Worm (Caenorhabditis elegans) whole organism, L1 larva: ENCODE data around the gene F42F12.3.

Experiments used
- C04F5.9 ChIP-seq: sonication (generic microtip); optimal IDR thresholded peaks from 2 replicates; lab custom pipeline; 2016; ENCODE audit warnings: missing genetic modification characterization, missing compliant biosample characterization
- C16A3.4 ChIP-seq: fragments of 150-350 bp; optimal IDR thresholded peaks from 2 replicates; lab custom pipeline; 2014; ENCODE audit warnings: missing biosample characterization, missing genetic modification characterization
- aha-1 ChIP-seq: fragments of 150-350 bp; optimal IDR thresholded peaks from 2 replicates; lab custom pipeline; 2014; ENCODE audit warnings: missing biosample characterization, missing genetic modification characterization
- ceh-8 ChIP-seq: fragments of 200-800 bp; sonication (Bioruptor generic); optimal IDR thresholded peaks from 2 replicates; lab custom pipeline; 2018; ENCODE audit warnings: mild to moderate bottlenecking, missing genetic modification characterization, moderate library complexity, missing compliant biosample characterization
- ceh-82 ChIP-seq, 3 experiments: fragments of 150-350 bp in 1 of 3; sonication (generic microtip) in 2 of 3; optimal IDR thresholded peaks; 2 replicates each; lab custom pipeline; 2014 to 2017; ENCODE audit warnings: missing biosample characterization in 3 of 3, missing genetic modification characterization in 3 of 3
- ceh-88 ChIP-seq: fragments of 200-800 bp; sonication (Bioruptor generic); IDR thresholded peaks from 2 replicates; pipeline ENCODE4 v1.3.6; 2022; ENCODE audit warnings: missing genetic modification characterization, missing compliant biosample characterization
- ceh-90 ChIP-seq: sonication (generic microtip); optimal IDR thresholded peaks from 2 replicates; lab custom pipeline; 2016; ENCODE audit warnings: missing genetic modification characterization, missing compliant biosample characterization
- ces-1 ChIP-seq: fragments of 150-350 bp; optimal IDR thresholded peaks from 2 replicates; lab custom pipeline; 2014; ENCODE audit warnings: missing biosample characterization, missing genetic modification reagents, missing genetic modification characterization
- efl-3 ChIP-seq: fragments of 200-800 bp; sonication (Bioruptor generic); optimal IDR thresholded peaks from 2 replicates; lab custom pipeline; 2018; ENCODE audit warnings: mild to moderate bottlenecking, missing genetic modification characterization, missing compliant biosample characterization
- elt-2 ChIP-seq: sonication (generic microtip); optimal IDR thresholded peaks from 2 replicates; lab custom pipeline; 2016; ENCODE audit warnings: missing genetic modification characterization, mild to moderate bottlenecking, inconsistent platforms, missing compliant biosample characterization, missing genetic modification reagents
- elt-3 ChIP-seq, 6 experiments: fragments of 150-350 bp in 1 of 6; sonication (generic microtip); optimal IDR thresholded peaks; 2 replicates each; lab custom pipeline; 2017 to 2018; ENCODE audit warnings: missing biosample characterization in 6 of 6, missing genetic modification characterization in 6 of 6, inconsistent platforms in 1 of 6
- fkh-4 ChIP-seq: sonication (generic microtip); optimal IDR thresholded peaks from 2 replicates; lab custom pipeline; 2016; ENCODE audit warnings: missing compliant biosample characterization, missing genetic modification characterization, borderline replicate concordance
- fkh-8 ChIP-seq: sonication (generic microtip); optimal IDR thresholded peaks from 2 replicates; lab custom pipeline; 2016; ENCODE audit warnings: mild to moderate bottlenecking, missing genetic modification characterization, missing compliant biosample characterization
- fos-1 ChIP-seq: fragments of 150-350 bp; optimal IDR thresholded peaks from 2 replicates; lab custom pipeline; 2014; ENCODE audit warnings: missing biosample characterization, missing genetic modification characterization
- hlh-17 ChIP-seq: fragments of 200-800 bp; sonication (Bioruptor generic); optimal IDR thresholded peaks from 2 replicates; lab custom pipeline; 2018; ENCODE audit warnings: missing genetic modification characterization, mild to moderate bottlenecking, missing compliant biosample characterization, moderate library complexity, borderline replicate concordance
- isw-1 ChIP-seq: fragments of 200-800 bp; sonication (Bioruptor generic); IDR thresholded peaks from 2 replicates; pipeline ENCODE4 v1.3.6; 2022; ENCODE audit warnings: missing genetic modification characterization, missing compliant biosample characterization
- lin-13 ChIP-seq: fragments of 150-350 bp; optimal IDR thresholded peaks from 2 replicates; lab custom pipeline; 2014; ENCODE audit warnings: missing biosample characterization, missing genetic modification reagents, missing genetic modification characterization
- lin-15B ChIP-seq: fragments of 150-350 bp; sonication (generic microtip); optimal IDR thresholded peaks from 3 replicates; lab custom pipeline; 2014; ENCODE audit warnings: missing biosample characterization, missing genetic modification characterization
- lin-35 ChIP-seq, 2 experiments: fragments of 150-350 bp; optimal IDR thresholded peaks; 2 replicates each; lab custom pipeline; 2014; ENCODE audit warnings: missing biosample characterization in 2 of 2, missing genetic modification characterization in 2 of 2, missing genetic modification reagents in 2 of 2
- lin-39 ChIP-seq: fragments of 150-350 bp; optimal IDR thresholded peaks from 2 replicates; lab custom pipeline; 2014; ENCODE audit warnings: missing biosample characterization, missing genetic modification reagents, missing genetic modification characterization
- lir-3 ChIP-seq: sonication (generic microtip); optimal IDR thresholded peaks from 2 replicates; lab custom pipeline; 2016; ENCODE audit warnings: mild to moderate bottlenecking, missing genetic modification characterization, moderate library complexity, missing compliant biosample characterization; ENCODE audit not compliant: poor library complexity
- mab-9 ChIP-seq: fragments of 200-800 bp; sonication (Bioruptor generic); IDR thresholded peaks from 2 replicates; pipeline ENCODE4 v1.3.6; 2022; ENCODE audit warnings: missing genetic modification reagents, missing genetic modification characterization, missing compliant biosample characterization
- mdl-1 ChIP-seq, 2 experiments: fragments of 150-350 bp; optimal IDR thresholded peaks; 2 replicates each; lab custom pipeline; 2014 to 2017; ENCODE audit warnings: missing biosample characterization in 2 of 2, missing genetic modification characterization in 2 of 2, inconsistent platforms in 1 of 2
- mef-2 ChIP-seq: fragments of 150-350 bp; optimal IDR thresholded peaks from 2 replicates; lab custom pipeline; 2014; ENCODE audit warnings: missing biosample characterization, missing genetic modification characterization
- nhr-11 ChIP-seq: fragments of 150-350 bp; optimal IDR thresholded peaks from 2 replicates; lab custom pipeline; 2014; ENCODE audit warnings: missing biosample characterization, missing genetic modification characterization
- nhr-237 ChIP-seq: fragments of 150-350 bp; optimal IDR thresholded peaks from 2 replicates; lab custom pipeline; 2014; ENCODE audit warnings: missing biosample characterization, missing genetic modification characterization
- nhr-71 ChIP-seq: sonication (generic microtip); optimal IDR thresholded peaks from 2 replicates; lab custom pipeline; 2016; ENCODE audit warnings: mild to moderate bottlenecking, missing genetic modification characterization, moderate library complexity, missing compliant biosample characterization
- nhr-77 ChIP-seq: fragments of 150-350 bp; optimal IDR thresholded peaks from 2 replicates; lab custom pipeline; 2014; ENCODE audit warnings: missing biosample characterization, missing genetic modification characterization
- nhr-85 ChIP-seq: sonication (generic microtip); peaks from one replicate; lab custom pipeline; 2016; ENCODE audit warnings: missing genetic modification characterization, inconsistent platforms, missing compliant biosample characterization
- nhr-90 ChIP-seq: sonication (generic microtip); optimal IDR thresholded peaks from 2 replicates; lab custom pipeline; 2016; ENCODE audit warnings: mild to moderate bottlenecking, missing genetic modification characterization, missing compliant biosample characterization; ENCODE audit not compliant: poor library complexity
- pag-3 ChIP-seq: sonication (generic microtip); optimal IDR thresholded peaks from 2 replicates; lab custom pipeline; 2017; ENCODE audit warnings: missing genetic modification characterization, mild to moderate bottlenecking, missing compliant biosample characterization, antibody characterized with exemption, borderline replicate concordance; ENCODE audit not compliant: insufficient read depth
- pax-3 ChIP-seq: fragments of 200-800 bp; sonication (Bioruptor generic); optimal IDR thresholded peaks from 2 replicates; lab custom pipeline; 2018; ENCODE audit warnings: mild to moderate bottlenecking, missing genetic modification characterization, moderate library complexity, missing compliant biosample characterization
- pqm-1 ChIP-seq: sonication (generic microtip); optimal IDR thresholded peaks from 3 replicates; lab custom pipeline; 2017; ENCODE audit warnings: missing biosample characterization, missing genetic modification characterization
- snu-23 ChIP-seq: sonication (generic microtip); optimal IDR thresholded peaks from 2 replicates; lab custom pipeline; 2016; ENCODE audit warnings: missing genetic modification characterization, missing compliant biosample characterization
- tbx-2 ChIP-seq: sonication (generic microtip); optimal IDR thresholded peaks from 2 replicates; lab custom pipeline; 2016; ENCODE audit warnings: missing genetic modification characterization, missing compliant biosample characterization
- tlp-1 ChIP-seq: fragments of 150-350 bp; optimal IDR thresholded peaks from 2 replicates; lab custom pipeline; 2014; ENCODE audit warnings: missing biosample characterization, missing genetic modification characterization
- unc-30 ChIP-seq: sonication (generic microtip); optimal IDR thresholded peaks from 2 replicates; lab custom pipeline; 2017; ENCODE audit warnings: missing biosample characterization, missing genetic modification characterization
- unc-86 ChIP-seq: sonication (generic microtip); optimal IDR thresholded peaks from 2 replicates; lab custom pipeline; 2016; ENCODE audit warnings: missing genetic modification characterization, missing compliant biosample characterization
- unc-98 ChIP-seq: fragments of 200-800 bp; sonication (Bioruptor generic); IDR thresholded peaks from 2 replicates; pipeline ENCODE4 v1.3.6; 2022; ENCODE audit warnings: missing genetic modification characterization, missing compliant biosample characterization
- vab-15 ChIP-seq: sonication (generic microtip); optimal IDR thresholded peaks from 2 replicates; lab custom pipeline; 2017; ENCODE audit warnings: missing genotype, mild to moderate bottlenecking, missing genetic modification characterization, missing compliant biosample characterization
- xbp-1 ChIP-seq: sonication (generic microtip); optimal IDR thresholded peaks from 2 replicates; lab custom pipeline; 2016; ENCODE audit warnings: missing genetic modification characterization, missing compliant biosample characterization
- zip-4 ChIP-seq: fragments of 200-800 bp; sonication (Bioruptor generic); optimal IDR thresholded peaks from 2 replicates; lab custom pipeline; 2018; ENCODE audit warnings: mild to moderate bottlenecking, missing genetic modification characterization, moderate library complexity, missing compliant biosample characterization
- ztf-11 ChIP-seq, 2 experiments: sonication (generic microtip); optimal IDR thresholded peaks; 2 replicates each; lab custom pipeline; 2016 to 2017; ENCODE audit warnings: missing genetic modification characterization in 2 of 2, missing biosample characterization in 1 of 2, missing compliant biosample characterization in 1 of 2

F42F12.3 gene

ce11 chrX:12357127-12357526, 6.7 kb downstream of the F42F12.3 start, which contains the start of gene nspc-13:
nspc-13 (plus strand) TSS chrX:12357427.
- TF ChIP-seq nhr-90: no peak
- no peak for TF ChIP-seq C04F5.9 (tag; lab: Kevin White, UChicago)
- TF ChIP-seq C16A3.4 (tag; lab: Kevin White, UChicago): no peak
- TF ChIP-seq vab-15 (tag; lab: Kevin White, UChicago): no peak
- TF ChIP-seq pag-3 (tag; lab: Kevin White, UChicago): no peak
- no peak for TF ChIP-seq unc-30 (tag; lab: Kevin White, UChicago)
- TF ChIP-seq fkh-4 (tag; lab: Kevin White, UChicago): no peak
- TF ChIP-seq lin-13 (GFP tag; lab: Kevin White, UChicago): no peak
- TF ChIP-seq pqm-1 (tag; lab: Kevin White, UChicago): no peak
- TF ChIP-seq fkh-8 (tag; lab: Kevin White, UChicago): no peak

- TF ChIP-seq lin-35 (GFP tag; optimal IDR thresholded peaks at IDR 0.05; lab: Kevin White, UChicago) (no peak), efl-3 (no peak), hlh-17 (GFP tag; lab: Kevin White, UChicago) (no peak), lin-39 (no peak)
Measured at ce11 chrX:12358957-12359356, 8.6 kb downstream of the F42F12.3 start, which contains the start of gene nspc-14. nspc-14 (minus strand) TSS chrX:12359057.

- TF ChIP-seq ceh-82 (tag; optimal IDR thresholded peaks at IDR 0.05; lab: Kevin White, UChicago) (no peak), pag-3 (tag; lab: Kevin White, UChicago) (no peak), ceh-8 (GFP tag; lab: Kevin White, UChicago) (no peak), unc-86 (tag; lab: Kevin White, UChicago) (no peak), lir-3 (tag; lab: Kevin White, UChicago) (no peak), mab-9 (GFP tag; lab: Robert Waterston, UW) (no peak), snu-23 (GFP tag; lab: Kevin White, UChicago) (no peak), elt-3 (tag; optimal IDR thresholded peaks at IDR 0.05; lab: Kevin White, UChicago) (no peak), nhr-71 (tag; lab: Kevin White, UChicago) (no peak), hlh-17 (GFP tag; lab: Kevin White, UChicago) (no peak)
Measured at ce11 chrX:12360444-12360843, 10.1 kb downstream of the F42F12.3 start, which contains the start of the genes nspc-15 and F19H6.6. nspc-15 (plus strand) TSS chrX:12360744. F19H6.6 (plus strand) TSS chrX:12360827.

- peak; percentile 100 for TF ChIP-seq lin-39
- TF ChIP-seq lin-35 (GFP tag; optimal IDR thresholded peaks at IDR 0.05; lab: Kevin White, UChicago): peak; percentile 56 to 93
- peak; percentile 68 for TF ChIP-seq unc-98 (GFP tag; lab: Robert Waterston, UW)
- peak; percentile 100 for TF ChIP-seq nhr-11 (tag; lab: Kevin White, UChicago)
- peak; percentile 58 for TF ChIP-seq ces-1 (GFP tag; lab: Kevin White, UChicago)
- TF ChIP-seq xbp-1 (tag; lab: Kevin White, UChicago): peak; percentile 91
- TF ChIP-seq C16A3.4 (tag; lab: Kevin White, UChicago): peak; percentile 99
- TF ChIP-seq ceh-90 (tag; lab: Kevin White, UChicago): peak; percentile 15
- peak; percentile 49 to 89 for TF ChIP-seq ztf-11 (tag; optimal IDR thresholded peaks at IDR 0.05; lab: Kevin White, UChicago)
- TF ChIP-seq tlp-1 (tag; lab: Kevin White, UChicago): no peak
- TF ChIP-seq zip-4 (GFP tag; lab: Kevin White, UChicago): peak; percentile 94
- TF ChIP-seq lin-15B: no peak
- peak; percentile 98 for TF ChIP-seq nhr-85 (tag; lab: Kevin White, UChicago)
- peak; percentile 91 for TF ChIP-seq elt-2 (tag; lab: Kevin White, UChicago)
- peak; percentile 74 for TF ChIP-seq mef-2 (tag; lab: Kevin White, UChicago)
- peak; percentile 99 for TF ChIP-seq fos-1 (tag; lab: Kevin White, UChicago)
- peak; percentile 93 for TF ChIP-seq pax-3 (tag; lab: Kevin White, UChicago)
- peak; percentile 98 for TF ChIP-seq nhr-237 (tag; lab: Kevin White, UChicago)
- TF ChIP-seq pag-3 (tag; lab: Kevin White, UChicago): peak; percentile 76
- TF ChIP-seq vab-15 (tag; lab: Kevin White, UChicago): peak; percentile 4
- TF ChIP-seq isw-1 (GFP tag; lab: Robert Waterston, UW): peak; percentile 82
- TF ChIP-seq ceh-88 (GFP tag; lab: Robert Waterston, UW): peak; percentile 94
- peak; percentile 99 for TF ChIP-seq nhr-77
- TF ChIP-seq nhr-90: peak; percentile 99
- TF ChIP-seq mdl-1 (tag; optimal IDR thresholded peaks at IDR 0.05; lab: Kevin White, UChicago): peak in 1 of 2 experiments; percentile 86
- peak; percentile 96 for TF ChIP-seq ceh-8 (GFP tag; lab: Kevin White, UChicago)
- peak; percentile 67 for TF ChIP-seq efl-3
- TF ChIP-seq tbx-2 (tag; lab: Kevin White, UChicago): peak; percentile 98
- TF ChIP-seq aha-1 (tag; lab: Kevin White, UChicago): peak; percentile 92
Measured at ce11 chrX:12362951-12363486, 12.6 kb downstream of the F42F12.3 start.
